Worm (Caenorhabditis elegans) whole organism, midembryonic: ENCODE results near the gene W01H2.2.

ENCODE experiments used
- T22C8.4 ChIP-seq: fragments of 200-800 bp; sonication (Bioruptor generic); IDR thresholded peaks from 2 replicates; pipeline ENCODE4 v1.3.6; 2022; ENCODE audit warnings: missing genetic modification characterization, missing compliant biosample characterization
- flt-1 ChIP-seq: fragments of 200-800 bp; sonication (Bioruptor generic); IDR thresholded peaks from 2 replicates; pipeline ENCODE4 v1.3.6; 2022; ENCODE audit warnings: missing genetic modification characterization, missing compliant biosample characterization
- ref-1 ChIP-seq: fragments of 200-800 bp; sonication (Bioruptor generic); conservative IDR thresholded peaks from 2 replicates; pipeline ENCODE4 v1.3.6; 2022; ENCODE audit warnings: missing genetic modification reagents, missing genetic modification characterization, missing compliant biosample characterization
- tab-1 ChIP-seq: fragments of 200-800 bp; sonication (Bioruptor generic); IDR thresholded peaks from 2 replicates; pipeline ENCODE4 v1.3.6; 2022; ENCODE audit warnings: missing genetic modification characterization, missing compliant biosample characterization
- ztf-29 ChIP-seq: fragments of 200-800 bp; sonication (Bioruptor generic); IDR thresholded peaks from 2 replicates; pipeline ENCODE4 v1.3.6; 2022; ENCODE audit warnings: missing genetic modification reagents, missing genetic modification characterization, missing compliant biosample characterization

ce11 chrX:4260297-4260696 lies 42.0 kb upstream of the W01H2.2 start, which contains the start of gene C52B9.4:
- TF ChIP-seq tab-1 (GFP tag; lab: Robert Waterston, UW): no peak
- no peak for TF ChIP-seq ref-1
- no peak for TF ChIP-seq ztf-29 (GFP tag; lab: Robert Waterston, UW)
- no peak for TF ChIP-seq flt-1 (GFP tag; lab: Robert Waterston, UW)
- no peak for TF ChIP-seq T22C8.4 (GFP tag; lab: Robert Waterston, UW)
